Fruit fly (Drosophila melanogaster) whole organism, embryonic: ENCODE data around the gene CG13924.

Experiments
- Atf-2 ChIP-seq: fragments of 200-800 bp; sonication (Bioruptor generic); optimal IDR thresholded peaks from 2 replicates; lab custom pipeline; 2016; ENCODE audit warnings: missing biosample characterization, missing genetic modification characterization
- Bdp1 ChIP-seq: fragments of 200-800 bp; sonication (Bioruptor generic); optimal IDR thresholded peaks from 3 replicates; lab custom pipeline; 2016; ENCODE audit warnings: missing biosample characterization, missing genetic modification characterization
- Blimp-1 ChIP-seq: fragments of 200-800 bp; sonication (Bioruptor generic); optimal IDR thresholded peaks from 3 replicates; lab custom pipeline; 2018; ENCODE audit warnings: missing biosample characterization, missing genetic modification characterization, mild to moderate bottlenecking, moderate library complexity, missing genetic modification reagents
- Bteb2 ChIP-seq: fragments of 200-800 bp; sonication (Bioruptor generic); optimal IDR thresholded peaks from 2 replicates; lab custom pipeline; 2016; ENCODE audit warnings: missing biosample characterization, missing genetic modification characterization
- CG12071 ChIP-seq: fragments of 200-800 bp; sonication (Bioruptor generic); optimal IDR thresholded peaks from 3 replicates; lab custom pipeline; 2018; ENCODE audit warnings: missing biosample characterization, mild to moderate bottlenecking, missing genetic modification characterization
- CG12155 ChIP-seq: fragments of 200-800 bp; sonication (Bioruptor generic); optimal IDR thresholded peaks from 3 replicates; lab custom pipeline; 2016; ENCODE audit warnings: missing biosample characterization, missing genetic modification characterization
- CG13287 ChIP-seq: fragments of 200-800 bp; sonication (Bioruptor generic); IDR thresholded peaks from 2 replicates; pipeline ENCODE4 v1.3.6; 2022; ENCODE audit warnings: missing biosample characterization, missing genetic modification characterization; ENCODE audit not compliant: partially characterized antibody
- CG13624 ChIP-seq: fragments of 200-800 bp; sonication (Bioruptor generic); optimal IDR thresholded peaks from 2 replicates; lab custom pipeline; 2016; ENCODE audit warnings: missing biosample characterization, missing genetic modification characterization
- CG13894 ChIP-seq: fragments of 200-800 bp; sonication (Bioruptor generic); optimal IDR thresholded peaks from 3 replicates; lab custom pipeline; 2018; ENCODE audit warnings: missing biosample characterization, mild to moderate bottlenecking, missing genetic modification characterization, moderate library complexity
- CG14710 ChIP-seq: fragments of 200-800 bp; sonication (Bioruptor generic); optimal IDR thresholded peaks from 3 replicates; lab custom pipeline; 2019; ENCODE audit warnings: missing biosample characterization, mild to moderate bottlenecking, missing genetic modification characterization, moderate library complexity
- CG15269 ChIP-seq: fragments of 200-800 bp; sonication (Bioruptor generic); optimal IDR thresholded peaks from 2 replicates; lab custom pipeline; 2018; ENCODE audit warnings: missing biosample characterization, mild to moderate bottlenecking, missing genetic modification characterization, moderate library complexity
- CG1603 ChIP-seq: fragments of 200-800 bp; sonication (Bioruptor generic); optimal IDR thresholded peaks from 2 replicates; lab custom pipeline; 2019; ENCODE audit warnings: missing biosample characterization, mild to moderate bottlenecking, missing genetic modification characterization, moderate library complexity
- CG1647 ChIP-seq: fragments of 200-800 bp; sonication (Bioruptor generic); optimal IDR thresholded peaks from 3 replicates; lab custom pipeline; 2016; ENCODE audit warnings: missing biosample characterization, missing genetic modification characterization
- CG16779 ChIP-seq: fragments of 200-800 bp; sonication (Bioruptor generic); IDR thresholded peaks from 2 replicates; pipeline ENCODE4 v1.3.6; 2022; ENCODE audit warnings: missing biosample characterization, missing genetic modification characterization
- CG17802 ChIP-seq: fragments of 200-800 bp; sonication (Bioruptor generic); optimal IDR thresholded peaks from 2 replicates; lab custom pipeline; 2018; ENCODE audit warnings: missing biosample characterization, mild to moderate bottlenecking, missing genetic modification characterization, moderate library complexity
- CG1832 ChIP-seq: fragments of 200-800 bp; sonication (Bioruptor generic); optimal IDR thresholded peaks from 2 replicates; lab custom pipeline; 2017; ENCODE audit warnings: missing biosample characterization, mild to moderate bottlenecking, missing genetic modification characterization, inconsistent platforms
- CG18619 ChIP-seq: fragments of 200-800 bp; sonication (Bioruptor generic); optimal IDR thresholded peaks from 3 replicates; lab custom pipeline; 2017; ENCODE audit warnings: missing biosample characterization, mild to moderate bottlenecking, missing genetic modification characterization
- CG2202 ChIP-seq: fragments of 200-800 bp; sonication (Bioruptor generic); optimal IDR thresholded peaks from 2 replicates; lab custom pipeline; 2018; ENCODE audit warnings: missing biosample characterization, mild to moderate bottlenecking, missing genetic modification characterization
- CG31365 ChIP-seq: fragments of 200-800 bp; sonication (Bioruptor generic); optimal IDR thresholded peaks from 2 replicates; lab custom pipeline; 2018; ENCODE audit warnings: missing biosample characterization, mild to moderate bottlenecking, missing genetic modification characterization
- CG3847 ChIP-seq: fragments of 200-800 bp; sonication (Bioruptor generic); IDR thresholded peaks from 2 replicates; pipeline ENCODE4 v1.3.6; 2022; ENCODE audit warnings: missing biosample characterization, missing genetic modification characterization
- CG4854 ChIP-seq: fragments of 200-800 bp; sonication (Bioruptor generic); optimal IDR thresholded peaks from 2 replicates; lab custom pipeline; 2016; ENCODE audit warnings: missing biosample characterization, missing genetic modification characterization, inconsistent platforms
- CG5180 ChIP-seq: fragments of 200-800 bp; sonication (Bioruptor generic); optimal IDR thresholded peaks from 3 replicates; lab custom pipeline; 2017; ENCODE audit warnings: missing biosample characterization, missing genetic modification characterization, mild to moderate bottlenecking, moderate library complexity, missing genetic modification reagents
- CG6272 ChIP-seq: fragments of 200-800 bp; sonication (Bioruptor generic); IDR thresholded peaks from 2 replicates; pipeline ENCODE4 v1.3.6; 2022; ENCODE audit warnings: missing biosample characterization, missing genetic modification characterization
- CG7963 ChIP-seq: fragments of 200-800 bp; sonication (Bioruptor generic); IDR thresholded peaks from 3 replicates; pipeline ENCODE4 v1.3.6; 2022; ENCODE audit warnings: missing biosample characterization, missing genetic modification characterization; ENCODE audit not compliant: partially characterized antibody
- Dad ChIP-seq: fragments of 200-800 bp; sonication (Bioruptor generic); optimal IDR thresholded peaks from 3 replicates; lab custom pipeline; 2016; ENCODE audit warnings: missing biosample characterization, missing genetic modification characterization
- ERR ChIP-seq: fragments of 200-800 bp; sonication (Bioruptor generic); optimal IDR thresholded peaks from 2 replicates; lab custom pipeline; 2016; ENCODE audit warnings: missing biosample characterization, missing genetic modification characterization
- Fer2 ChIP-seq: fragments of 200-800 bp; sonication (Bioruptor generic); optimal IDR thresholded peaks from 2 replicates; lab custom pipeline; 2018; ENCODE audit warnings: missing biosample characterization, mild to moderate bottlenecking, missing genetic modification characterization, moderate library complexity
- Gug ChIP-seq: fragments of 200-800 bp; sonication (Bioruptor generic); IDR thresholded peaks from 4 replicates; pipeline ENCODE4 v1.3.6; 2022; ENCODE audit warnings: missing biosample characterization, missing genetic modification characterization
- HLH3B ChIP-seq: fragments of 200-800 bp; sonication (Bioruptor generic); IDR thresholded peaks from 2 replicates; pipeline ENCODE4 v1.3.6; 2022; ENCODE audit warnings: missing biosample characterization, missing genetic modification characterization
- HLHmδ ChIP-seq: fragments of 200-800 bp; sonication (Bioruptor generic); optimal IDR thresholded peaks from 2 replicates; lab custom pipeline; 2018; ENCODE audit warnings: missing biosample characterization, mild to moderate bottlenecking, missing genetic modification characterization, moderate library complexity
- Hr3 ChIP-seq: fragments of 200-800 bp; sonication (Bioruptor generic); optimal IDR thresholded peaks from 3 replicates; lab custom pipeline; 2016; ENCODE audit warnings: missing biosample characterization, missing genetic modification characterization
- Hr39 ChIP-seq: fragments of >200 bp; optimal IDR thresholded peaks from 2 replicates; lab custom pipeline; 2017
- Jarid2 ChIP-seq: fragments of 200-800 bp; sonication (Bioruptor generic); optimal IDR thresholded peaks from 3 replicates; lab custom pipeline; 2017; ENCODE audit warnings: mild to moderate bottlenecking, missing biosample characterization, missing genetic modification reagents, missing genetic modification characterization
- Oli ChIP-seq: fragments of 200-800 bp; sonication (Bioruptor generic); optimal IDR thresholded peaks from 2 replicates; lab custom pipeline; 2018; ENCODE audit warnings: missing biosample characterization, mild to moderate bottlenecking, missing genetic modification characterization, moderate library complexity
- Rx ChIP-seq: fragments of 200-800 bp; sonication (Bioruptor generic); IDR thresholded peaks from 2 replicates; pipeline ENCODE4 v1.3.6; 2022; ENCODE audit warnings: missing biosample characterization, missing genetic modification characterization
- Vsx1 ChIP-seq: fragments of 200-800 bp; sonication (Bioruptor generic); optimal IDR thresholded peaks from 2 replicates; lab custom pipeline; 2017; ENCODE audit warnings: missing biosample characterization, mild to moderate bottlenecking, missing genetic modification characterization, missing genetic modification reagents
- bigmax ChIP-seq: fragments of 200-800 bp; sonication (Bioruptor generic); optimal IDR thresholded peaks from 2 replicates; lab custom pipeline; 2018; ENCODE audit warnings: missing biosample characterization, mild to moderate bottlenecking, missing genetic modification characterization
- chm ChIP-seq: fragments of 200-800 bp; sonication (Bioruptor generic); IDR thresholded peaks from 2 replicates; pipeline ENCODE4 v1.3.6; 2022; ENCODE audit warnings: missing biosample characterization, missing genetic modification characterization
- disco-r ChIP-seq: fragments of 200-800 bp; sonication (Bioruptor generic); optimal IDR thresholded peaks from 2 replicates; lab custom pipeline; 2016; ENCODE audit warnings: missing biosample characterization, missing genetic modification characterization
- exex ChIP-seq: fragments of 200-800 bp; sonication (Bioruptor generic); optimal IDR thresholded peaks from 4 replicates; lab custom pipeline; 2018; ENCODE audit warnings: missing biosample characterization, mild to moderate bottlenecking, missing genetic modification characterization, moderate library complexity
- ftz-f1 ChIP-seq: fragments of 200-800 bp; sonication (Bioruptor generic); optimal IDR thresholded peaks from 2 replicates; lab custom pipeline; 2016; ENCODE audit warnings: missing biosample characterization, missing genetic modification characterization
- gcm2 ChIP-seq: fragments of 200-800 bp; sonication (Bioruptor generic); optimal IDR thresholded peaks from 2 replicates; lab custom pipeline; 2016; ENCODE audit warnings: missing biosample characterization, missing genetic modification characterization
- hkb ChIP-seq, 2 experiments: fragments of 200-800 bp in 1 of 2; fragments of >200 bp in 1 of 2; sonication (Bioruptor generic) in 1 of 2; IDR thresholded peaks in 1 of 2; optimal IDR thresholded peaks in 1 of 2; 2 replicates each; pipeline versions ENCODE4 v1.3.6 to Lab custom; 2017 to 2022; ENCODE audit warnings: missing biosample characterization in 1 of 2, missing genetic modification characterization in 1 of 2
- otp ChIP-seq: fragments of 200-800 bp; sonication (Bioruptor generic); IDR thresholded peaks from 3 replicates; pipeline ENCODE4, ENCODE4 v1.3.6; 2022; ENCODE audit warnings: missing biosample characterization, missing genetic modification characterization
- prd ChIP-seq, 3 experiments: fragments of >200 bp in 2 of 3; fragments of 200-800 bp in 1 of 3; sonication (Bioruptor generic) in 1 of 3; optimal IDR thresholded peaks in 2 of 3; IDR thresholded peaks in 1 of 3; 2 replicates in 2 of 3; 3 replicates in 1 of 3; pipeline versions ENCODE4 v1.3.6 to Lab custom; 2017 to 2022; ENCODE audit warnings: missing biosample characterization in 1 of 3, missing genetic modification characterization in 1 of 3
- pros ChIP-seq: fragments of 200-800 bp; sonication (Bioruptor generic); optimal IDR thresholded peaks from 3 replicates; lab custom pipeline; 2019; ENCODE audit warnings: missing biosample characterization, mild to moderate bottlenecking, missing genetic modification characterization, moderate library complexity
- sd ChIP-seq: fragments of 200-800 bp; sonication (Bioruptor generic); optimal IDR thresholded peaks from 3 replicates; lab custom pipeline; 2018; ENCODE audit warnings: missing biosample characterization, mild to moderate bottlenecking, missing genetic modification characterization, moderate library complexity
- tx ChIP-seq: fragments of 200-800 bp; sonication (Bioruptor generic); optimal IDR thresholded peaks from 2 replicates; lab custom pipeline; 2016; ENCODE audit warnings: missing biosample characterization, missing genetic modification characterization
- yki ChIP-seq: fragments of >200 bp; optimal IDR thresholded peaks from 3 replicates; lab custom pipeline; 2018

The CG13924 gene

dm6 chr3L:1885436-1885835 is 15.6 kb downstream of the CG13924 start, which contains the start of gene Tmhs (continued):
- no peak for TF ChIP-seq CG14710 (tag; lab: Kevin White, UChicago)
- peak; percentile 74 for TF ChIP-seq Jarid2 (GFP tag; lab: Kevin White, UChicago)
- TF ChIP-seq Fer2 (tag; lab: Kevin White, UChicago): no peak
- 0 out of 3 replicates have a peak, but pooled peaks have one; percentile 39 for TF ChIP-seq CG7963 (GFP tag; lab: Robert Waterston, UW)
- peak; percentile 43 for TF ChIP-seq yki
- TF ChIP-seq CG6272: no peak
- TF ChIP-seq pros (GFP tag; lab: Kevin White, UChicago): peak; percentile 94
- peak; percentile 71 for TF ChIP-seq HLHmδ
- TF ChIP-seq sd (tag; lab: Kevin White, UChicago): peak; percentile 27
- peak; percentile 35 for TF ChIP-seq CG31365
- no peak for TF ChIP-seq Hr3 (GFP tag; lab: Kevin White, UChicago)
- peak; percentile 20 for TF ChIP-seq CG12071
- TF ChIP-seq otp (GFP tag; lab: Robert Waterston, UW): peak; percentile 28; the same call in 1 of the 3 replicates
- TF ChIP-seq CG1832 (GFP tag; lab: Kevin White, UChicago): peak; percentile 8
- peak; percentile 12; the same call in 1 of the 2 replicates for TF ChIP-seq CG13287 (GFP tag; lab: Robert Waterston, UW)
- TF ChIP-seq CG1603: peak; percentile 9
- TF ChIP-seq HLH3B: peak; percentile 37; the same call in 1 of the 2 replicates
- TF ChIP-seq Gug (GFP tag; lab: Robert Waterston, UW): no peak
- no peak for TF ChIP-seq CG16779 (GFP tag; lab: Robert Waterston, UW)
- TF ChIP-seq CG13894: peak; percentile 10
- TF ChIP-seq, all 482 proteins: peak for 39

dm6 chr3L:1886125-1886544 is 16.3 kb downstream of the CG13924 start:
- TF ChIP-seq CG15269 (tag; lab: Kevin White, UChicago): peak; percentile 82
- no peak for TF ChIP-seq hkb (optimal IDR thresholded peaks at IDR 0.05; lab: Kevin White, UChicago)
- peak; percentile 85 for TF ChIP-seq hkb (GFP tag; IDR thresholded peaks at IDR 0.05; lab: Robert Waterston, UW)
- TF ChIP-seq CG17802 (tag; lab: Kevin White, UChicago): peak; percentile 62
- TF ChIP-seq CG2202 (tag; lab: Kevin White, UChicago): peak; percentile 71
- no peak for TF ChIP-seq Hr39 (lab: Kevin White, UChicago)
- no peak for TF ChIP-seq prd (optimal IDR thresholded peaks at IDR 0.05; lab: Kevin White, UChicago)
- peak; percentile 97 for TF ChIP-seq prd (GFP tag; IDR thresholded peaks at IDR 0.05; lab: Robert Waterston, UW)
- TF ChIP-seq CG5180: peak; percentile 75
- TF ChIP-seq Oli (tag; lab: Kevin White, UChicago): peak; percentile 88
- no peak for TF ChIP-seq CG16779 (GFP tag; lab: Robert Waterston, UW)
- TF ChIP-seq gcm2 (GFP tag; lab: Kevin White, UChicago): peak; percentile 54
- no peak for TF ChIP-seq ftz-f1 (GFP tag; lab: Kevin White, UChicago)
- TF ChIP-seq bigmax (GFP tag; lab: Kevin White, UChicago): no peak
- peak; percentile 61 for TF ChIP-seq CG3847 (GFP tag; lab: Robert Waterston, UW)
- TF ChIP-seq CG12155 (GFP tag; lab: Kevin White, UChicago): peak; percentile 51
- peak; percentile 82 for TF ChIP-seq chm (GFP tag; lab: Robert Waterston, UW)
- TF ChIP-seq CG13624 (GFP tag; lab: Kevin White, UChicago): peak; percentile 58
- TF ChIP-seq Bdp1 (GFP tag; lab: Kevin White, UChicago): peak; percentile 70
- TF ChIP-seq Dad (GFP tag; lab: Kevin White, UChicago): peak; percentile 61
- peak; percentile 83 for TF ChIP-seq Blimp-1 (GFP tag; lab: Kevin White, UChicago)
- peak; percentile 73 for TF ChIP-seq tx (GFP tag; lab: Kevin White, UChicago)
- peak; percentile 68 for TF ChIP-seq CG4854
- TF ChIP-seq otp (GFP tag; lab: Robert Waterston, UW): peak; percentile 91
- peak; percentile 77 for TF ChIP-seq Atf-2 (GFP tag; lab: Kevin White, UChicago)
- TF ChIP-seq exex: no peak
- TF ChIP-seq Vsx1 (GFP tag; lab: Kevin White, UChicago): no peak
- peak; percentile 76 for TF ChIP-seq CG12071
- peak; percentile 75 for TF ChIP-seq disco-r
- peak; percentile 48 for TF ChIP-seq Bteb2 (GFP tag; lab: Kevin White, UChicago)
- peak; percentile 83 for TF ChIP-seq Rx (GFP tag; lab: Robert Waterston, UW)
- TF ChIP-seq ERR (GFP tag; lab: Kevin White, UChicago): peak; percentile 37
- peak; percentile 73 for TF ChIP-seq CG1647 (GFP tag; lab: Kevin White, UChicago)
- TF ChIP-seq CG18619 (GFP tag; lab: Kevin White, UChicago): peak; percentile 46
